Fruit fly (Drosophila melanogaster) whole organism, embryonic: ENCODE data around the gene Tm1.

Experiments used
- Adf1 ChIP-seq: fragments of 200-800 bp; sonication (Bioruptor generic); IDR thresholded peaks from 2 replicates; pipeline ENCODE4 v1.3.6; 2022; ENCODE audit warnings: missing biosample characterization, missing genetic modification characterization
- B-H1 ChIP-seq: fragments of 200-800 bp; sonication (Bioruptor generic); IDR thresholded peaks from 3 replicates; pipeline ENCODE4 v1.3.6; 2022; ENCODE audit warnings: missing biosample characterization, missing genetic modification characterization
- CG10462 ChIP-seq: fragments of 200-800 bp; sonication (Bioruptor generic); optimal IDR thresholded peaks from 2 replicates; lab custom pipeline; 2016; ENCODE audit warnings: missing biosample characterization, missing genetic modification characterization
- CG10654 ChIP-seq: fragments of 200-800 bp; sonication (Bioruptor generic); optimal IDR thresholded peaks from 2 replicates; lab custom pipeline; 2016; ENCODE audit warnings: missing biosample characterization, missing genetic modification characterization
- CG11398 ChIP-seq: fragments of 200-800 bp; sonication (Bioruptor generic); optimal IDR thresholded peaks from 2 replicates; lab custom pipeline; 2016; ENCODE audit warnings: missing biosample characterization, missing genetic modification characterization
- CG11723 ChIP-seq: fragments of 200-800 bp; sonication (Bioruptor generic); optimal IDR thresholded peaks from 2 replicates; lab custom pipeline; 2017; ENCODE audit warnings: missing biosample characterization, mild to moderate bottlenecking, missing genetic modification characterization
- CG12299 ChIP-seq: fragments of 200-800 bp; sonication (Bioruptor generic); optimal IDR thresholded peaks from 2 replicates; lab custom pipeline; 2018; ENCODE audit warnings: missing biosample characterization, mild to moderate bottlenecking, missing genetic modification characterization
- CG12659 ChIP-seq: fragments of 200-800 bp; sonication (Bioruptor generic); optimal IDR thresholded peaks from 3 replicates; lab custom pipeline; 2017; ENCODE audit warnings: mild to moderate bottlenecking, missing biosample characterization, missing genetic modification reagents, missing genetic modification characterization
- CG13123 ChIP-seq: fragments of 200-800 bp; sonication (Bioruptor generic); optimal IDR thresholded peaks from 2 replicates; lab custom pipeline; 2016; ENCODE audit warnings: missing biosample characterization, missing genetic modification characterization
- CG13287 ChIP-seq: fragments of 200-800 bp; sonication (Bioruptor generic); IDR thresholded peaks from 2 replicates; pipeline ENCODE4 v1.3.6; 2022; ENCODE audit warnings: missing biosample characterization, missing genetic modification characterization; ENCODE audit not compliant: partially characterized antibody
- CG1529 ChIP-seq: fragments of 200-800 bp; sonication (Bioruptor generic); optimal IDR thresholded peaks from 3 replicates; lab custom pipeline; 2018; ENCODE audit warnings: missing biosample characterization, missing genetic modification characterization
- CG15601 ChIP-seq: fragments of 200-800 bp; sonication (Bioruptor generic); optimal IDR thresholded peaks from 3 replicates; lab custom pipeline; 2019; ENCODE audit warnings: missing biosample characterization, mild to moderate bottlenecking, missing genetic modification characterization, moderate library complexity
- CG16779 ChIP-seq: fragments of 200-800 bp; sonication (Bioruptor generic); IDR thresholded peaks from 2 replicates; pipeline ENCODE4 v1.3.6; 2022; ENCODE audit warnings: missing biosample characterization, missing genetic modification characterization
- CG17186 ChIP-seq: fragments of 200-800 bp; sonication (Bioruptor generic); optimal IDR thresholded peaks from 3 replicates; lab custom pipeline; 2017; ENCODE audit warnings: missing biosample characterization, missing genetic modification reagents, missing genetic modification characterization
- CG18599 ChIP-seq: fragments of 200-800 bp; sonication (Bioruptor generic); optimal IDR thresholded peaks from 3 replicates; lab custom pipeline; 2017; ENCODE audit warnings: missing biosample characterization, missing genetic modification characterization, mild to moderate bottlenecking, moderate library complexity, missing genetic modification reagents
- CG2116 ChIP-seq: fragments of 200-800 bp; sonication (Bioruptor generic); optimal IDR thresholded peaks from 3 replicates; lab custom pipeline; 2018; ENCODE audit warnings: missing biosample characterization, mild to moderate bottlenecking, missing genetic modification characterization
- CG2202 ChIP-seq: fragments of 200-800 bp; sonication (Bioruptor generic); optimal IDR thresholded peaks from 2 replicates; lab custom pipeline; 2018; ENCODE audit warnings: missing biosample characterization, mild to moderate bottlenecking, missing genetic modification characterization
- CG2678 ChIP-seq: fragments of 200-800 bp; sonication (Bioruptor generic); optimal IDR thresholded peaks from 3 replicates; lab custom pipeline; 2019; ENCODE audit warnings: missing biosample characterization, mild to moderate bottlenecking, missing genetic modification characterization, moderate library complexity
- CG2875 ChIP-seq: fragments of 200-800 bp; sonication (Bioruptor generic); optimal IDR thresholded peaks from 2 replicates; lab custom pipeline; 2017; ENCODE audit warnings: missing biosample characterization, mild to moderate bottlenecking, missing genetic modification characterization, missing genetic modification reagents
- CG4282 ChIP-seq: fragments of 200-800 bp; sonication (Bioruptor generic); optimal IDR thresholded peaks from 2 replicates; lab custom pipeline; 2016; ENCODE audit warnings: missing biosample characterization, missing genetic modification characterization
- CG4424 ChIP-seq: fragments of 200-800 bp; sonication (Bioruptor generic); optimal IDR thresholded peaks from 3 replicates; lab custom pipeline; 2016; ENCODE audit warnings: missing biosample characterization, missing genetic modification characterization
- CG4707 ChIP-seq: fragments of 200-800 bp; sonication (Bioruptor generic); optimal IDR thresholded peaks from 2 replicates; lab custom pipeline; 2018; ENCODE audit warnings: missing biosample characterization, mild to moderate bottlenecking, missing genetic modification characterization, moderate library complexity
- CG4854 ChIP-seq: fragments of 200-800 bp; sonication (Bioruptor generic); optimal IDR thresholded peaks from 2 replicates; lab custom pipeline; 2016; ENCODE audit warnings: missing biosample characterization, missing genetic modification characterization, inconsistent platforms
- CG5245 ChIP-seq: fragments of 200-800 bp; sonication (Bioruptor generic); optimal IDR thresholded peaks from 3 replicates; lab custom pipeline; 2016; ENCODE audit warnings: missing biosample characterization, missing genetic modification characterization
- CG6272 ChIP-seq: fragments of 200-800 bp; sonication (Bioruptor generic); IDR thresholded peaks from 2 replicates; pipeline ENCODE4 v1.3.6; 2022; ENCODE audit warnings: missing biosample characterization, missing genetic modification characterization
- CG9215 ChIP-seq: fragments of 200-800 bp; sonication (Bioruptor generic); IDR thresholded peaks from 2 replicates; pipeline ENCODE4 v1.3.6; 2022; ENCODE audit warnings: missing biosample characterization, missing genetic modification characterization
- Camta ChIP-seq: fragments of 200-800 bp; sonication (Bioruptor generic); optimal IDR thresholded peaks from 2 replicates; lab custom pipeline; 2016; ENCODE audit warnings: missing biosample characterization, missing genetic modification characterization
- D ChIP-seq, 2 experiments: fragments of 200-800 bp in 1 of 2; fragments of >200 bp in 1 of 2; sonication (Bioruptor generic) in 1 of 2; optimal IDR thresholded peaks; 2 replicates in 1 of 2; 3 replicates in 1 of 2; lab custom pipeline; 2017; ENCODE audit warnings: mild to moderate bottlenecking in 1 of 2, missing biosample characterization in 1 of 2, missing genetic modification characterization in 1 of 2, missing genetic modification reagents in 1 of 2
- D19B ChIP-seq: fragments of 200-800 bp; sonication (Bioruptor generic); optimal IDR thresholded peaks from 2 replicates; lab custom pipeline; 2017; ENCODE audit warnings: missing biosample characterization, mild to moderate bottlenecking, missing genetic modification characterization
- E2f2 ChIP-seq: fragments of 200-800 bp; sonication (Bioruptor generic); IDR thresholded peaks from 2 replicates; pipeline ENCODE4 v1.3.6; 2022; ENCODE audit warnings: missing biosample characterization, missing genetic modification characterization
- Elba2 ChIP-seq: fragments of 200-800 bp; sonication (Bioruptor generic); optimal IDR thresholded peaks from 3 replicates; lab custom pipeline; 2016; ENCODE audit warnings: missing biosample characterization, missing genetic modification characterization
- GATAe ChIP-seq: fragments of 200-800 bp; sonication (Bioruptor generic); conservative IDR thresholded peaks from 2 replicates; pipeline ENCODE4 v1.3.6; 2022; ENCODE audit warnings: missing biosample characterization, missing genetic modification characterization
- Hey ChIP-seq: fragments of 200-800 bp; sonication (Bioruptor generic); optimal IDR thresholded peaks from 3 replicates; lab custom pipeline; 2018; ENCODE audit warnings: missing biosample characterization, mild to moderate bottlenecking, missing genetic modification characterization
- Nf-YC ChIP-seq: fragments of 200-800 bp; optimal IDR thresholded peaks from 3 replicates; lab custom pipeline; 2019; ENCODE audit warnings: missing biosample characterization, mild to moderate bottlenecking, missing genetic modification characterization, moderate library complexity
- PHDP ChIP-seq: fragments of 200-800 bp; sonication (Bioruptor generic); optimal IDR thresholded peaks from 3 replicates; lab custom pipeline; 2018; ENCODE audit warnings: missing biosample characterization, mild to moderate bottlenecking, missing genetic modification characterization, moderate library complexity
- Rx ChIP-seq: fragments of 200-800 bp; sonication (Bioruptor generic); IDR thresholded peaks from 2 replicates; pipeline ENCODE4 v1.3.6; 2022; ENCODE audit warnings: missing biosample characterization, missing genetic modification characterization
- az2 ChIP-seq: fragments of 200-800 bp; sonication (Bioruptor generic); optimal IDR thresholded peaks from 3 replicates; lab custom pipeline; 2016; ENCODE audit warnings: missing biosample characterization, missing genetic modification characterization
- croc ChIP-seq: fragments of 200-800 bp; sonication (Bioruptor generic); conservative IDR thresholded peaks from 3 replicates; pipeline ENCODE4 v1.3.6; 2022; ENCODE audit warnings: missing biosample characterization, missing genetic modification characterization
- da ChIP-seq: fragments of 200-800 bp; sonication (Bioruptor generic); optimal IDR thresholded peaks from 2 replicates; lab custom pipeline; 2016; ENCODE audit warnings: missing biosample characterization, missing genetic modification characterization
- dati ChIP-seq: fragments of 200-800 bp; sonication (Bioruptor generic); IDR thresholded peaks from 2 replicates; pipeline ENCODE4 v1.3.6; 2022; ENCODE audit warnings: missing biosample characterization, missing genetic modification characterization
- dimm ChIP-seq: fragments of 200-800 bp; sonication (Bioruptor generic); IDR thresholded peaks from 2 replicates; pipeline ENCODE4 v1.3.6; 2022; ENCODE audit warnings: missing biosample characterization, missing genetic modification characterization
- dmrt11E ChIP-seq: fragments of 200-800 bp; sonication (Bioruptor generic); optimal IDR thresholded peaks from 3 replicates; lab custom pipeline; 2018; ENCODE audit warnings: missing biosample characterization, mild to moderate bottlenecking, missing genetic modification characterization, moderate library complexity
- h ChIP-seq: fragments of >200 bp; optimal IDR thresholded peaks from 2 replicates; lab custom pipeline; 2017
- lola ChIP-seq, 3 experiments: fragments of >200 bp in 2 of 3; fragments of 200-800 bp in 1 of 3; sonication (Bioruptor generic) in 1 of 3; optimal IDR thresholded peaks; 2 replicates each; lab custom pipeline; 2017 to 2019; ENCODE audit warnings: missing biosample characterization in 3 of 3, missing genetic modification characterization in 3 of 3, mild to moderate bottlenecking in 1 of 3, moderate library complexity in 1 of 3
- p53 ChIP-seq: fragments of 200-800 bp; sonication (Bioruptor generic); optimal IDR thresholded peaks from 2 replicates; lab custom pipeline; 2016; ENCODE audit warnings: missing biosample characterization, missing genetic modification characterization
- ro ChIP-seq: fragments of 200-800 bp; sonication (Bioruptor generic); IDR thresholded peaks from 2 replicates; pipeline ENCODE4 v1.3.6; 2022; ENCODE audit warnings: missing biosample characterization, missing genetic modification characterization
- schlank ChIP-seq: fragments of 200-800 bp; sonication (Bioruptor generic); optimal IDR thresholded peaks from 2 replicates; lab custom pipeline; 2018; ENCODE audit warnings: missing biosample characterization, mild to moderate bottlenecking, missing genetic modification characterization
- slou ChIP-seq: fragments of 200-800 bp; sonication (Bioruptor generic); optimal IDR thresholded peaks from 3 replicates; lab custom pipeline; 2016; ENCODE audit warnings: missing biosample characterization, missing genetic modification characterization
- sob ChIP-seq: fragments of 200-800 bp; sonication (Bioruptor generic); IDR thresholded peaks from 2 replicates; pipeline ENCODE4 v1.3.6; 2022; ENCODE audit warnings: missing biosample characterization, missing genetic modification characterization
- stc ChIP-seq: fragments of 200-800 bp; sonication (Bioruptor generic); IDR thresholded peaks from 2 replicates; pipeline ENCODE4 v1.3.6; 2022; ENCODE audit warnings: missing biosample characterization, missing genetic modification characterization
- zen2 ChIP-seq: fragments of 200-800 bp; sonication (Bioruptor generic); IDR thresholded peaks from 3 replicates; pipeline ENCODE4 v1.3.6; 2022; ENCODE audit warnings: missing biosample characterization, missing genetic modification characterization; ENCODE audit not compliant: partially characterized antibody

The Tm1 gene

DNA sequence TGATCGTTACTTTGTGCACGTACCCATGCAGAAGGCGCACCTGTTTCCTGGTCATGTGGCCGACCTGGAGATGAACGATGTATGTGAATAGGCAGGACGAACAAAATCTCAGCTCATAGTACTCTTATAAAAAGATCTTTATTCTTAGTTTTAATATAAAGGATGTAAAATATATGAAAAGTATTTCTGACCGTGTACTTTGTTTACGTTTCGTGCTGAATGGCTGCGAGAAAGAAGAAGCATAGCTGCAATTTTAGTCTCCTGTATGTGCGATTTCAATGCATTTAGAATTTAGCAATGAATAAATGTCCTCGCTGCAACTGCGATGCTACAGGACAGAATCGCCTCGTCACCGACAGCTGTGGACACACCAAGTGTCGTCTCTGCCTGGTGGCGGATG is 69.8 kb downstream of the Tm1 start, which contains the start of the genes CG42726 and CG42727 (continued):
- TF ChIP-seq CG17186 (GFP tag; lab: Kevin White, UChicago) (no peak), CG10462 (GFP tag; lab: Kevin White, UChicago) (no peak), zen2 (GFP tag; lab: Robert Waterston, UW) (no peak), CG1529 (GFP tag; lab: Kevin White, UChicago) (no peak), az2 (GFP tag; lab: Kevin White, UChicago) (peak; percentile 2), D (optimal IDR thresholded peaks at IDR 0.05; lab: Kevin White, UChicago) (no peak), D (GFP tag; optimal IDR thresholded peaks at IDR 0.05; lab: Kevin White, UChicago) (no peak), CG4282 (GFP tag; lab: Kevin White, UChicago) (no peak), Nf-YC (no peak), D19B (GFP tag; lab: Kevin White, UChicago) (no peak), Elba2 (no peak), Adf1 (GFP tag; lab: Robert Waterston, UW) (no peak), da (no peak), dati (GFP tag; lab: Robert Waterston, UW) (no peak), CG6272 (no peak), h (no peak), CG15601 (tag; lab: Kevin White, UChicago) (no peak), CG12659 (GFP tag; lab: Kevin White, UChicago) (peak; percentile 30), CG4854 (no peak), PHDP (tag; lab: Kevin White, UChicago) (peak; percentile 48), dimm (GFP tag; lab: Robert Waterston, UW) (no peak), schlank (tag; lab: Kevin White, UChicago) (no peak), E2f2 (GFP tag; lab: Robert Waterston, UW) (peak; percentile 16; the same call in 1 of the 2 replicates), CG5245 (GFP tag; lab: Kevin White, UChicago) (no peak), CG11398 (GFP tag; lab: Kevin White, UChicago) (no peak), p53 (GFP tag; lab: Kevin White, UChicago) (no peak), dmrt11E (peak; percentile 9), CG12299 (no peak), CG10654 (GFP tag; lab: Kevin White, UChicago) (peak; percentile 3), CG4424 (GFP tag; lab: Kevin White, UChicago) (peak; percentile 26), CG11723 (GFP tag; lab: Kevin White, UChicago) (no peak), B-H1 (GFP tag; lab: Robert Waterston, UW) (no peak), CG2875 (GFP tag; lab: Kevin White, UChicago) (no peak), sob (GFP tag; lab: Robert Waterston, UW) (0 out of 2 replicates have a peak, but pooled peaks have one; percentile 42), CG2678 (tag; lab: Kevin White, UChicago) (peak; percentile 43), CG4707 (GFP tag; lab: Kevin White, UChicago) (no peak), Hey (tag; lab: Kevin White, UChicago) (no peak), slou (GFP tag; lab: Kevin White, UChicago) (no peak), Camta (no peak), croc (GFP tag; lab: Robert Waterston, UW) (no peak), CG13123 (GFP tag; lab: Kevin White, UChicago) (no peak), CG18599 (GFP tag; lab: Kevin White, UChicago) (peak; percentile 5), CG13287 (GFP tag; lab: Robert Waterston, UW) (no peak; the same call in 1 of the 2 replicates), stc (GFP tag; lab: Robert Waterston, UW) (0 out of 2 replicates have a peak, but pooled peaks have one; percentile 31), CG2116 (GFP tag; lab: Kevin White, UChicago) (peak; percentile 13), Rx (0 out of 2 replicates have a peak, but pooled peaks have one; percentile 24), CG2202 (no peak), lola (GFP tag; optimal IDR thresholded peaks at IDR 0.05; lab: Kevin White, UChicago) (peak in 1 of 3 experiments; percentile 17), ro (GFP tag; lab: Robert Waterston, UW) (no peak), CG9215 (GFP tag; lab: Robert Waterston, UW) (no peak), CG16779 (GFP tag; lab: Robert Waterston, UW) (no peak), GATAe (GFP tag; lab: Robert Waterston, UW) (no peak)
